Worm (Caenorhabditis elegans) whole organism, L2 larva: Measurements from ENCODE around the gene ztf-17.

Source experiments
- R02D3.7 ChIP-seq: fragments of 150-350 bp; optimal IDR thresholded peaks from 2 replicates; lab custom pipeline; 2014; ENCODE audit warnings: missing biosample characterization, missing genetic modification characterization
- aly-2 ChIP-seq: fragments of 150-350 bp; optimal IDR thresholded peaks from 2 replicates; lab custom pipeline; 2014; ENCODE audit warnings: missing biosample characterization, missing genetic modification characterization
- egl-27 ChIP-seq: sonication (generic microtip); optimal IDR thresholded peaks from 3 replicates; lab custom pipeline; 2017; ENCODE audit warnings: missing biosample characterization, missing genetic modification reagents, missing genetic modification characterization
- elt-1 ChIP-seq: fragments of 150-350 bp; optimal IDR thresholded peaks from 2 replicates; lab custom pipeline; 2014; ENCODE audit warnings: missing biosample characterization, missing genetic modification characterization
- lin-11 ChIP-seq: fragments of 150-350 bp; sonication (generic microtip); optimal IDR thresholded peaks from 2 replicates; lab custom pipeline; 2014; ENCODE audit warnings: missing biosample characterization, missing genetic modification characterization, inconsistent platforms, mixed read lengths
- mdl-1 ChIP-seq, 2 experiments: fragments of 150-350 bp in 1 of 2; sonication (generic microtip) in 1 of 2; optimal IDR thresholded peaks; 2 replicates each; lab custom pipeline; 2017; ENCODE audit warnings: missing biosample characterization in 2 of 2, missing genetic modification characterization in 2 of 2
- nhr-10 ChIP-seq: sonication (generic microtip); optimal IDR thresholded peaks from 2 replicates; lab custom pipeline; 2017; ENCODE audit warnings: missing biosample characterization, missing genetic modification characterization
- unc-39 ChIP-seq: fragments of 150-350 bp; optimal IDR thresholded peaks from 2 replicates; lab custom pipeline; 2014; ENCODE audit warnings: missing biosample characterization, missing genetic modification characterization
- unc-62 ChIP-seq: fragments of 150-350 bp; optimal IDR thresholded peaks from 2 replicates; lab custom pipeline; 2014; ENCODE audit warnings: missing biosample characterization, missing genetic modification reagents, missing genetic modification characterization
- zag-1 ChIP-seq: fragments of 150-350 bp; optimal IDR thresholded peaks from 2 replicates; lab custom pipeline; 2014; ENCODE audit warnings: missing biosample characterization, missing genetic modification characterization

DNA sequence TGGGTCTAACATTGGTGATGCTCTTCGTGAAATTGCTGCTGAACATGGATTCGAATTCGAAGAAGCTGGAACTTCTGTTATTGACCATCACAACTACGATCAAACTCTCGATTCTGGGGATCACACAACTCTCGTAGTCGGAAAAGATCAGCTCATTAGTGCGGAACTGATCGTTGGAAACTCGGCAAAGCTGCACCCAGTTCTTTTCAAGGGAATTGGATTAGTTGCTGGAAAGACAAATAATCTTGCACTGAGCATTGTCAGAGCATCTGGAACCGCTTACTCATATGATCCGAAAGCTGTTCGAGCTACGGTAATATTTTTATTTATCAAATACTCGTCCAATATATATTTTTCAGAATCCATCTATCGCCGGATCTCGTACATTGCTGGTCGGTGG, 5.1 kb downstream of the ztf-17 start:
- TF ChIP-seq lin-11 (tag; lab: Kevin White, UChicago) (no peak), mdl-1 (tag; optimal IDR thresholded peaks at IDR 0.05; lab: Kevin White, UChicago) (no peak), unc-62 (GFP tag; lab: Kevin White, UChicago) (no peak), nhr-10 (tag; lab: Kevin White, UChicago) (no peak), egl-27 (no peak), zag-1 (tag; lab: Kevin White, UChicago) (no peak), aly-2 (tag; lab: Kevin White, UChicago) (no peak), R02D3.7 (no peak), unc-39 (tag; lab: Kevin White, UChicago) (no peak), elt-1 (no peak)
